Fruit fly (Drosophila melanogaster) whole organism, wandering third instar larva: Measurements from ENCODE around the gene CG14657.

Source experiments
- CG32264 ChIP-seq: fragments of 200-800 bp; sonication (Bioruptor generic); optimal IDR thresholded peaks from 2 replicates; lab custom pipeline; 2016; ENCODE audit warnings: missing biosample characterization, missing genetic modification characterization
- CrebA ChIP-seq: fragments of 200-800 bp; sonication (Bioruptor generic); optimal IDR thresholded peaks from 2 replicates; lab custom pipeline; 2016; ENCODE audit warnings: missing biosample characterization, mild to moderate bottlenecking, missing genetic modification characterization, borderline replicate concordance
- Dfd ChIP-seq: fragments of >200 bp; optimal IDR thresholded peaks from 2 replicates; lab custom pipeline; 2017; ENCODE audit warnings: missing biosample characterization, missing genetic modification characterization
- Dif ChIP-seq: fragments of 200-275, 200-300 bp; sonication (Bioruptor generic); optimal IDR thresholded peaks from 2 replicates; lab custom pipeline; 2018; ENCODE audit warnings: missing biosample characterization, missing genetic modification characterization; ENCODE audit not compliant: partially characterized antibody
- HLH106 ChIP-seq: fragments of 200-800 bp; optimal IDR thresholded peaks from 3 replicates; lab custom pipeline; 2019; ENCODE audit warnings: missing biosample characterization, mild to moderate bottlenecking, missing genetic modification characterization, moderate library complexity
- Hr78 ChIP-seq: fragments of >200 bp; optimal IDR thresholded peaks from 2 replicates; lab custom pipeline; 2017; ENCODE audit warnings: missing biosample characterization, missing genetic modification characterization
- Hr83 ChIP-seq: fragments of 200-300 bp; sonication (Bioruptor generic); optimal IDR thresholded peaks from 2 replicates; lab custom pipeline; 2016; ENCODE audit warnings: missing biosample characterization, mild to moderate bottlenecking, missing genetic modification characterization, moderate library complexity; ENCODE audit not compliant: poor library complexity, severe bottlenecking
- Jra ChIP-seq: sonication (Bioruptor generic); optimal IDR thresholded peaks from 2 replicates; lab custom pipeline; 2016; ENCODE audit warnings: missing biosample characterization, missing genetic modification characterization
- Mio ChIP-seq: sonication (Bioruptor generic); optimal IDR thresholded peaks from 2 replicates; lab custom pipeline; 2016; ENCODE audit warnings: missing biosample characterization, missing genetic modification characterization
- Myc ChIP-seq: fragments of >200 bp; optimal IDR thresholded peaks from 2 replicates; lab custom pipeline; 2017
- N ChIP-seq: fragments of >200 bp; optimal IDR thresholded peaks from 2 replicates; lab custom pipeline; 2018; ENCODE audit warnings: missing biosample characterization, missing external identifiers, missing genetic modification characterization
- Rel ChIP-seq, 2 experiments: fragments of 200-800 bp; sonication (Bioruptor generic) in 1 of 2; optimal IDR thresholded peaks; 2 replicates in 1 of 2; 3 replicates in 1 of 2; lab custom pipeline; 2016 to 2019; ENCODE audit warnings: mild to moderate bottlenecking in 2 of 2, missing biosample characterization in 2 of 2, missing genetic modification characterization in 2 of 2, moderate library complexity in 1 of 2
- Sp1 ChIP-seq: fragments of 200-800 bp; sonication (Bioruptor generic); optimal IDR thresholded peaks from 3 replicates; lab custom pipeline; 2019; ENCODE audit warnings: missing biosample characterization, mild to moderate bottlenecking, missing genetic modification characterization, moderate library complexity
- Vsx2 ChIP-seq: fragments of 200-300, 225-300 bp; sonication (Bioruptor generic); optimal IDR thresholded peaks from 2 replicates; lab custom pipeline; 2018; ENCODE audit warnings: missing biosample characterization, missing genetic modification characterization; ENCODE audit not compliant: partially characterized antibody
- br ChIP-seq: fragments of 200-800 bp; sonication (Bioruptor generic); optimal IDR thresholded peaks from 2 replicates; lab custom pipeline; 2016; ENCODE audit warnings: missing biosample characterization, missing genetic modification characterization
- brk ChIP-seq: fragments of 200-800 bp; sonication (Bioruptor generic); optimal IDR thresholded peaks from 2 replicates; lab custom pipeline; 2016; ENCODE audit warnings: missing biosample characterization, mild to moderate bottlenecking, missing genetic modification characterization
- dl ChIP-seq, 2 experiments: fragments of 175-275, 200-275 bp in 1 of 2; fragments of 200-275 bp in 1 of 2; sonication (Bioruptor generic); optimal IDR thresholded peaks; lab custom pipeline; 2018; ENCODE audit warnings: mild to moderate bottlenecking in 2 of 2, missing biosample characterization in 2 of 2, missing genetic modification characterization in 2 of 2, moderate library complexity in 2 of 2; ENCODE audit not compliant: partially characterized antibody in 2 of 2, insufficient read depth in 1 of 2
- dmrt93B ChIP-seq: fragments of 200-800 bp; sonication (Bioruptor generic); optimal IDR thresholded peaks from 2 replicates; lab custom pipeline; 2018; ENCODE audit warnings: missing biosample characterization, mild to moderate bottlenecking, missing genetic modification characterization
- dsf ChIP-seq: sonication (Bioruptor generic); optimal IDR thresholded peaks from 2 replicates; lab custom pipeline; 2016; ENCODE audit warnings: missing biosample characterization, missing genetic modification characterization, borderline replicate concordance
- ey ChIP-seq: fragments of 200-800 bp; sonication (Bioruptor generic); optimal IDR thresholded peaks from 2 replicates; lab custom pipeline; 2016; ENCODE audit warnings: missing biosample characterization, missing genetic modification characterization
- foxo ChIP-seq, 2 experiments: fragments of 200-800 bp; sonication (Bioruptor generic); optimal IDR thresholded peaks; 2 replicates in 1 of 2; 3 replicates in 1 of 2; lab custom pipeline; 2016 to 2017; ENCODE audit warnings: missing biosample characterization in 2 of 2, missing genetic modification characterization in 2 of 2
- fru ChIP-seq: fragments of 200-800 bp; sonication (Bioruptor generic); optimal IDR thresholded peaks from 3 replicates; lab custom pipeline; 2016; ENCODE audit warnings: missing biosample characterization, mild to moderate bottlenecking, missing genetic modification characterization
- h ChIP-seq: fragments of 200-800 bp; sonication (Bioruptor generic); optimal IDR thresholded peaks from 3 replicates; lab custom pipeline; 2016; ENCODE audit warnings: missing biosample characterization, mild to moderate bottlenecking, missing genetic modification characterization
- lola ChIP-seq: fragments of >200 bp; optimal IDR thresholded peaks from 2 replicates; lab custom pipeline; 2017; ENCODE audit warnings: missing biosample characterization, missing genetic modification characterization
- pan ChIP-seq: fragments of >200 bp; optimal IDR thresholded peaks from 2 replicates; lab custom pipeline; 2017
- psq ChIP-seq: fragments of 200-800 bp; sonication (Bioruptor generic); optimal IDR thresholded peaks from 3 replicates; lab custom pipeline; 2017; ENCODE audit warnings: missing biosample characterization, mild to moderate bottlenecking, missing genetic modification characterization, moderate library complexity
- rgr ChIP-seq: fragments of 200-800 bp; sonication (Bioruptor generic); optimal IDR thresholded peaks from 3 replicates; lab custom pipeline; 2016; ENCODE audit warnings: missing biosample characterization, mild to moderate bottlenecking, missing genetic modification characterization
- sage ChIP-seq: fragments of 200-800 bp; sonication (Bioruptor generic); optimal IDR thresholded peaks from 2 replicates; lab custom pipeline; 2016; ENCODE audit warnings: missing biosample characterization, mild to moderate bottlenecking, missing genetic modification characterization
- sv ChIP-seq: fragments of 200-800 bp; sonication (Bioruptor generic); optimal IDR thresholded peaks from 3 replicates; lab custom pipeline; 2016; ENCODE audit warnings: missing biosample characterization, missing genetic modification characterization
- woc ChIP-seq: sonication (Bioruptor generic); optimal IDR thresholded peaks from 2 replicates; lab custom pipeline; 2016; ENCODE audit warnings: missing biosample characterization, mild to moderate bottlenecking, missing genetic modification characterization

Gene CG14657

DNA sequence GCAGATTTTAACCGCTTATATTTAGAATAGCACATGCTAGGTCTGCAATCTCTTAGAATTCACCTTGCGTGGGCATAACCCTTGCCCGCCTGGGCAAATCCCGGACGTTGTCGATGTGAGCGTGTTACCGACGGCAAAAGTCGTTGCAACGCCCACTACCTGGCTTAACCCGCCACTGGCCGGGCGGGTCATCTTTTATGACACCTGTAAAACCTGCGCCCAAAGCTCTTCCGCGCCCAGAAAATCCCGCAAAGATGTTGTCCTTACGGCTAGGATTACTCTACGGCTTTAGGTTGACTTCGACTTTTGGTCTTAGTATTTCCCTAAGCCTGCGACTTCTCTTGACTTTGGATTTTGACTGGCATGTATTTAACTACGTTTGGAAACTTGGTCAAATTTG is 33.0 kb upstream of the CG14657 start:
- TF ChIP-seq CG32264 (no peak), lola (GFP tag; lab: Kevin White, UChicago) (no peak), br (GFP tag; lab: Kevin White, UChicago) (no peak), sv (GFP tag; lab: Kevin White, UChicago) (no peak), fru (GFP tag; lab: Kevin White, UChicago) (no peak), HLH106 (tag; lab: Kevin White, UChicago) (no peak), foxo (GFP tag; optimal IDR thresholded peaks at IDR 0.05; lab: Kevin White, UChicago) (no peak), woc (GFP tag; lab: Kevin White, UChicago) (no peak), Mio (GFP tag; lab: Kevin White, UChicago) (no peak), rgr (GFP tag; lab: Kevin White, UChicago) (no peak), pan (lab: Kevin White, UChicago) (no peak), dmrt93B (GFP tag; lab: Kevin White, UChicago) (no peak), Rel (GFP tag; optimal IDR thresholded peaks at IDR 0.05; lab: Kevin White, UChicago) (no peak), Rel (tag; optimal IDR thresholded peaks at IDR 0.05; lab: Kevin White, UChicago) (no peak), ey (GFP tag; lab: Kevin White, UChicago) (no peak), Sp1 (GFP tag; lab: Kevin White, UChicago) (no peak), Jra (GFP tag; lab: Kevin White, UChicago) (no peak), N (GFP tag; lab: Kevin White, UChicago) (no peak), Hr83 (no peak), CrebA (GFP tag; lab: Kevin White, UChicago) (no peak), Hr78 (GFP tag; lab: Kevin White, UChicago) (no peak)

- TF ChIP-seq h (GFP tag; lab: Kevin White, UChicago), result no peak
- no peak for TF ChIP-seq Mio (GFP tag; lab: Kevin White, UChicago)
- no peak for TF ChIP-seq psq (GFP tag; lab: Kevin White, UChicago)
- TF ChIP-seq sage, result no peak
- no peak for TF ChIP-seq foxo (GFP tag; optimal IDR thresholded peaks at IDR 0.05; lab: Kevin White, UChicago)
- no peak for TF ChIP-seq brk (GFP tag; lab: Kevin White, UChicago)
- peak; percentile 62 for TF ChIP-seq Dfd (GFP tag; lab: Kevin White, UChicago)
- TF ChIP-seq, all 38 proteins: peak for 1
Observed at dm6 chr3R:4853504-4853903, 32.3 kb upstream of the CG14657 start.

DNA sequence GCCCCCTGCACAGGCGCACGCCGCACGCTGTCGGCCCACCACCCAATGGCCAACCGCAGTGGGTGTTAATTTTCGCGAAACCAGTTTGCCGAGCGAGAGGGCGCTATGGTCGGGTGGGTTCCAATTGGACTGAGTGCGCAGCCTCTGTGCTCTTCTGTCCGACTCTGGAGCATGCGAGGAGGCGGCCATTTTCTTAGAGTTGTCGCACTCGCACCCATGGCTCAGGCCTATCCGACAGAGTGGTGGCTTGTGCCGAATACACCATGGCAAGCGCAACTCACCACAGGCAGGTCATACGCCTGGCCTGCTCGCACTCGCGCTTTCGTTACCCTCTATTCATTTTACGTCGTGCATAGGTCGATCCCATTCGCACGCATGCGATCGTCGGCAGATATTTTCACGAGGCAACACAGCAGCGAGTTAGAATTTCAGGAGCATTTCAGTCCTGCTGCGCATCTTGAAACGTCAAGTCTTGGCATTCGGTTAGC is 31.2 kb upstream of the CG14657 start, which contains the start of gene opa:
Gene opa (plus strand): TSS at position 441 of the 488 bp plus-strand sequence.
- no peak for TF ChIP-seq Sp1 (GFP tag; lab: Kevin White, UChicago)
- TF ChIP-seq Vsx2 (GFP tag; lab: Kevin White, UChicago), result peak; percentile 92
- TF ChIP-seq Dif (GFP tag; lab: Kevin White, UChicago), result peak; percentile 80
- TF ChIP-seq dl (GFP tag; optimal IDR thresholded peaks at IDR 0.05; lab: Kevin White, UChicago; ENCODE audit: insufficient read depth in 1 of 2, partially characterized antibody in 2 of 2), result peak; percentile 1 to 57
- no peak for TF ChIP-seq CrebA (GFP tag; lab: Kevin White, UChicago)
- TF ChIP-seq Myc (lab: Kevin White, UChicago), result peak; percentile 40

DNA sequence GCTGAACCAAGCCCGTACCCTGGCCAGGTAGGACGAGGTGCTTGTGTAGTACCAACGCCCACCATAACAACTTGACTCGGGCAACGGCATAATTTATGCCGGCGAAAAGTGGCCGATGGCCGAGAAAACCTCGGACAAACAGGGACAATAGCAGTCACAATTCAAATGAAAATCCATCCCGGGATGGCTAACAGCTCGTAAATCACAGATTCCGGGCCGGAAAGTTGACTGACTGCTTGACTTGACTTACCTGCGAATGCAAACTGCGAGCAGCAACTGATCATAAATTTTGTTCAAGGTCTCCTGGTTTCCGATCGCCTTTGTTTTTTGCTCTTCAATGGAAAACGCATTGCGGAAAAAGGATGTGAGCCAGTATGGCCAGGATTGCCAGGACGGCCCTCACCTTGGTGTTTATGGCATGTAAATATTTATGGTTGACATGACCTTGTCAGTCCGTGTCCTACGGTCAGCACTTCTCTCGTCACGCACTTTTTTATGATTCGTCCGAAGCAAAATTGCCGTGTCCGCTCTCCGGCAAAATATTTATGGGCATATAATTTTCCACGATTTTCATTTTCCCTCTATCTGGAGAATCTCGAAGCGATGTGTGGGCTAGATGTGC is 27.9 kb upstream of the CG14657 start:
- TF ChIP-seq dsf (GFP tag; lab: Kevin White, UChicago) (no peak), Dfd (GFP tag; lab: Kevin White, UChicago) (no peak), N (GFP tag; lab: Kevin White, UChicago) (no peak)

- TF ChIP-seq Hr78 (GFP tag; lab: Kevin White, UChicago) (no peak), Sp1 (GFP tag; lab: Kevin White, UChicago) (no peak)
Observed at dm6 chr3R:4847388-4847787, 26.2 kb upstream of the CG14657 start.
